Worm (Caenorhabditis elegans) whole organism, L1 larva: ENCODE results near the gene srx-125.
A peak's percentile ranks its signal among the peaks of the same experiment; 100 is the strongest.

Experiments used
- C16A3.4 ChIP-seq: fragments of 150-350 bp; optimal IDR thresholded peaks from 2 replicates; lab custom pipeline; 2014; ENCODE audit warnings: missing biosample characterization, missing genetic modification characterization
- F16B12.6 ChIP-seq: fragments of 150-350 bp; optimal IDR thresholded peaks from 2 replicates; lab custom pipeline; 2014; ENCODE audit warnings: missing biosample characterization, missing genetic modification characterization
- aly-2 ChIP-seq: fragments of 150-350 bp; optimal IDR thresholded peaks from 2 replicates; lab custom pipeline; 2014; ENCODE audit warnings: missing biosample characterization, missing genetic modification characterization
- ama-1 ChIP-seq: fragments of 150-350 bp; optimal IDR thresholded peaks from 2 replicates; lab custom pipeline; 2014
- blmp-1 ChIP-seq: fragments of 150-350 bp; optimal IDR thresholded peaks from 2 replicates; lab custom pipeline; 2014; ENCODE audit warnings: missing biosample characterization, missing genetic modification characterization
- ceh-63 ChIP-seq: fragments of 200-800 bp; sonication (Bioruptor generic); optimal IDR thresholded peaks from 2 replicates; lab custom pipeline; 2018; ENCODE audit warnings: mild to moderate bottlenecking, missing genetic modification characterization, missing compliant biosample characterization
- ceh-82 ChIP-seq, 3 experiments: fragments of 150-350 bp in 1 of 3; sonication (generic microtip) in 2 of 3; optimal IDR thresholded peaks; 2 replicates each; lab custom pipeline; 2014 to 2017; ENCODE audit warnings: missing biosample characterization in 3 of 3, missing genetic modification characterization in 3 of 3
- ceh-88 ChIP-seq: fragments of 200-800 bp; sonication (Bioruptor generic); IDR thresholded peaks from 2 replicates; pipeline ENCODE4 v1.3.6; 2022; ENCODE audit warnings: missing genetic modification characterization, missing compliant biosample characterization
- ces-1 ChIP-seq: fragments of 150-350 bp; optimal IDR thresholded peaks from 2 replicates; lab custom pipeline; 2014; ENCODE audit warnings: missing biosample characterization, missing genetic modification reagents, missing genetic modification characterization
- dpl-1 ChIP-seq, 3 experiments: fragments of 150-350 bp in 2 of 3; sonication (generic microtip) in 1 of 3; optimal IDR thresholded peaks; 2 replicates each; lab custom pipeline; 2014 to 2017; ENCODE audit warnings: missing biosample characterization in 3 of 3, missing genetic modification characterization in 3 of 3, missing genetic modification reagents in 3 of 3
- dsc-1 ChIP-seq: sonication (generic microtip); optimal IDR thresholded peaks from 2 replicates; lab custom pipeline; 2016; ENCODE audit warnings: mild to moderate bottlenecking, missing genetic modification characterization, missing compliant biosample characterization
- efl-3 ChIP-seq: fragments of 200-800 bp; sonication (Bioruptor generic); optimal IDR thresholded peaks from 2 replicates; lab custom pipeline; 2018; ENCODE audit warnings: mild to moderate bottlenecking, missing genetic modification characterization, missing compliant biosample characterization
- egl-13 ChIP-seq: sonication (generic microtip); optimal IDR thresholded peaks from 2 replicates; lab custom pipeline; 2016; ENCODE audit warnings: missing genotype, missing genetic modification reagents, missing genetic modification characterization, missing compliant biosample characterization
- elt-2 ChIP-seq: sonication (generic microtip); optimal IDR thresholded peaks from 2 replicates; lab custom pipeline; 2016; ENCODE audit warnings: missing genetic modification characterization, mild to moderate bottlenecking, inconsistent platforms, missing compliant biosample characterization, missing genetic modification reagents
- ets-5 ChIP-seq: fragments of 200-800 bp; sonication (Bioruptor generic); IDR thresholded peaks from 2 replicates; pipeline ENCODE4 v1.3.6; 2022; ENCODE audit warnings: missing genetic modification characterization, missing compliant biosample characterization
- fkh-10 ChIP-seq: sonication (generic microtip); optimal IDR thresholded peaks from 2 replicates; lab custom pipeline; 2017; ENCODE audit warnings: missing biosample characterization, missing genetic modification reagents, missing genetic modification characterization
- fkh-8 ChIP-seq: sonication (generic microtip); optimal IDR thresholded peaks from 2 replicates; lab custom pipeline; 2016; ENCODE audit warnings: mild to moderate bottlenecking, missing genetic modification characterization, missing compliant biosample characterization
- fos-1 ChIP-seq: fragments of 150-350 bp; optimal IDR thresholded peaks from 2 replicates; lab custom pipeline; 2014; ENCODE audit warnings: missing biosample characterization, missing genetic modification characterization
- grh-1 ChIP-seq: fragments of 200-800 bp; sonication (Bioruptor generic); IDR thresholded peaks from 2 replicates; pipeline ENCODE4 v1.3.6; 2022; ENCODE audit warnings: missing genetic modification reagents, missing genetic modification characterization, missing compliant biosample characterization
- hlh-17 ChIP-seq: fragments of 200-800 bp; sonication (Bioruptor generic); optimal IDR thresholded peaks from 2 replicates; lab custom pipeline; 2018; ENCODE audit warnings: missing genetic modification characterization, mild to moderate bottlenecking, missing compliant biosample characterization, moderate library complexity, borderline replicate concordance
- hlh-4 ChIP-seq: sonication (generic microtip); optimal IDR thresholded peaks from 2 replicates; lab custom pipeline; 2016; ENCODE audit warnings: mild to moderate bottlenecking, missing genetic modification characterization, missing compliant biosample characterization
- isw-1 ChIP-seq: fragments of 200-800 bp; sonication (Bioruptor generic); IDR thresholded peaks from 2 replicates; pipeline ENCODE4 v1.3.6; 2022; ENCODE audit warnings: missing genetic modification characterization, missing compliant biosample characterization
- jun-1 ChIP-seq: fragments of 150-350 bp; optimal IDR thresholded peaks from 2 replicates; lab custom pipeline; 2014; ENCODE audit warnings: missing biosample characterization, missing genetic modification reagents, missing genetic modification characterization
- lin-13 ChIP-seq: fragments of 150-350 bp; optimal IDR thresholded peaks from 2 replicates; lab custom pipeline; 2014; ENCODE audit warnings: missing biosample characterization, missing genetic modification reagents, missing genetic modification characterization
- lin-14 ChIP-seq: fragments of 200-800 bp; sonication (Bioruptor generic); optimal IDR thresholded peaks from 2 replicates; lab custom pipeline; 2018; ENCODE audit warnings: mild to moderate bottlenecking, missing genetic modification characterization, moderate library complexity, missing compliant biosample characterization
- lin-15B ChIP-seq: fragments of 150-350 bp; sonication (generic microtip); optimal IDR thresholded peaks from 3 replicates; lab custom pipeline; 2014; ENCODE audit warnings: missing biosample characterization, missing genetic modification characterization
- lin-35 ChIP-seq, 2 experiments: fragments of 150-350 bp; optimal IDR thresholded peaks; 2 replicates each; lab custom pipeline; 2014; ENCODE audit warnings: missing biosample characterization in 2 of 2, missing genetic modification characterization in 2 of 2, missing genetic modification reagents in 2 of 2
- mep-1 ChIP-seq: fragments of 150-350 bp; optimal IDR thresholded peaks from 2 replicates; lab custom pipeline; 2014; ENCODE audit warnings: missing biosample characterization, missing genetic modification characterization
- nhr-12 ChIP-seq: sonication (generic microtip); optimal IDR thresholded peaks from 2 replicates; lab custom pipeline; 2017; ENCODE audit warnings: missing biosample characterization, missing genetic modification characterization
- nhr-19 ChIP-seq: fragments of 200-800 bp; sonication (Bioruptor generic); conservative IDR thresholded peaks from 2 replicates; pipeline ENCODE4 v1.3.6; 2022; ENCODE audit warnings: missing genetic modification characterization, missing compliant biosample characterization
- nhr-20 ChIP-seq: sonication (generic microtip); optimal IDR thresholded peaks from 2 replicates; lab custom pipeline; 2016; ENCODE audit warnings: mild to moderate bottlenecking, missing genetic modification characterization, missing compliant biosample characterization
- nhr-237 ChIP-seq: fragments of 150-350 bp; optimal IDR thresholded peaks from 2 replicates; lab custom pipeline; 2014; ENCODE audit warnings: missing biosample characterization, missing genetic modification characterization
- nhr-28 ChIP-seq: fragments of 150-350 bp; optimal IDR thresholded peaks from 2 replicates; lab custom pipeline; 2014; ENCODE audit warnings: missing biosample characterization, missing genetic modification characterization
- nhr-47 ChIP-seq: sonication (generic microtip); optimal IDR thresholded peaks from 2 replicates; lab custom pipeline; 2016; ENCODE audit warnings: mild to moderate bottlenecking, missing genetic modification characterization, moderate library complexity, missing compliant biosample characterization
- nhr-76 ChIP-seq: sonication (generic microtip); optimal IDR thresholded peaks from 2 replicates; lab custom pipeline; 2017; ENCODE audit warnings: missing biosample characterization, missing genetic modification characterization
- nhr-77 ChIP-seq: fragments of 150-350 bp; optimal IDR thresholded peaks from 2 replicates; lab custom pipeline; 2014; ENCODE audit warnings: missing biosample characterization, missing genetic modification characterization
- nhr-90 ChIP-seq: sonication (generic microtip); optimal IDR thresholded peaks from 2 replicates; lab custom pipeline; 2016; ENCODE audit warnings: mild to moderate bottlenecking, missing genetic modification characterization, missing compliant biosample characterization; ENCODE audit not compliant: poor library complexity
- pag-3 ChIP-seq: sonication (generic microtip); optimal IDR thresholded peaks from 2 replicates; lab custom pipeline; 2017; ENCODE audit warnings: missing genetic modification characterization, mild to moderate bottlenecking, missing compliant biosample characterization, antibody characterized with exemption, borderline replicate concordance; ENCODE audit not compliant: insufficient read depth
- pax-3 ChIP-seq: fragments of 200-800 bp; sonication (Bioruptor generic); optimal IDR thresholded peaks from 2 replicates; lab custom pipeline; 2018; ENCODE audit warnings: mild to moderate bottlenecking, missing genetic modification characterization, moderate library complexity, missing compliant biosample characterization
- snpc-4 ChIP-seq: fragments of 150-350 bp; optimal IDR thresholded peaks from 2 replicates; lab custom pipeline; 2014; ENCODE audit warnings: missing biosample characterization, missing genetic modification characterization
- snu-23 ChIP-seq: sonication (generic microtip); optimal IDR thresholded peaks from 2 replicates; lab custom pipeline; 2016; ENCODE audit warnings: missing genetic modification characterization, missing compliant biosample characterization
- sox-4 ChIP-seq: sonication (generic microtip); optimal IDR thresholded peaks from 2 replicates; lab custom pipeline; 2016; ENCODE audit warnings: missing genetic modification characterization, missing compliant biosample characterization
- swsn-7 ChIP-seq: sonication (generic microtip); optimal IDR thresholded peaks from 2 replicates; lab custom pipeline; 2016; ENCODE audit warnings: missing genetic modification characterization, missing compliant biosample characterization
- tbx-2 ChIP-seq: sonication (generic microtip); optimal IDR thresholded peaks from 2 replicates; lab custom pipeline; 2016; ENCODE audit warnings: missing genetic modification characterization, missing compliant biosample characterization
- unc-130 ChIP-seq: fragments of 150-350 bp; optimal IDR thresholded peaks from 2 replicates; lab custom pipeline; 2017; ENCODE audit warnings: missing biosample characterization, missing genetic modification characterization, inconsistent platforms
- unc-30 ChIP-seq: sonication (generic microtip); optimal IDR thresholded peaks from 2 replicates; lab custom pipeline; 2017; ENCODE audit warnings: missing biosample characterization, missing genetic modification characterization
- unc-62 ChIP-seq: fragments of 150-350 bp; optimal IDR thresholded peaks from 2 replicates; lab custom pipeline; 2014; ENCODE audit warnings: missing biosample characterization, missing genetic modification reagents, missing genetic modification characterization
- unc-86 ChIP-seq: sonication (generic microtip); optimal IDR thresholded peaks from 2 replicates; lab custom pipeline; 2016; ENCODE audit warnings: missing genetic modification characterization, missing compliant biosample characterization
- xbp-1 ChIP-seq: sonication (generic microtip); optimal IDR thresholded peaks from 2 replicates; lab custom pipeline; 2016; ENCODE audit warnings: missing genetic modification characterization, missing compliant biosample characterization
- zag-1 ChIP-seq: fragments of 150-350 bp; optimal IDR thresholded peaks from 2 replicates; lab custom pipeline; 2014; ENCODE audit warnings: missing biosample characterization, missing genetic modification characterization
- zip-4 ChIP-seq: fragments of 200-800 bp; sonication (Bioruptor generic); optimal IDR thresholded peaks from 2 replicates; lab custom pipeline; 2018; ENCODE audit warnings: mild to moderate bottlenecking, missing genetic modification characterization, moderate library complexity, missing compliant biosample characterization
- ztf-11 ChIP-seq, 2 experiments: sonication (generic microtip); optimal IDR thresholded peaks; 2 replicates each; lab custom pipeline; 2016 to 2017; ENCODE audit warnings: missing genetic modification characterization in 2 of 2, missing biosample characterization in 1 of 2, missing compliant biosample characterization in 1 of 2

The srx-125 gene

DNA sequence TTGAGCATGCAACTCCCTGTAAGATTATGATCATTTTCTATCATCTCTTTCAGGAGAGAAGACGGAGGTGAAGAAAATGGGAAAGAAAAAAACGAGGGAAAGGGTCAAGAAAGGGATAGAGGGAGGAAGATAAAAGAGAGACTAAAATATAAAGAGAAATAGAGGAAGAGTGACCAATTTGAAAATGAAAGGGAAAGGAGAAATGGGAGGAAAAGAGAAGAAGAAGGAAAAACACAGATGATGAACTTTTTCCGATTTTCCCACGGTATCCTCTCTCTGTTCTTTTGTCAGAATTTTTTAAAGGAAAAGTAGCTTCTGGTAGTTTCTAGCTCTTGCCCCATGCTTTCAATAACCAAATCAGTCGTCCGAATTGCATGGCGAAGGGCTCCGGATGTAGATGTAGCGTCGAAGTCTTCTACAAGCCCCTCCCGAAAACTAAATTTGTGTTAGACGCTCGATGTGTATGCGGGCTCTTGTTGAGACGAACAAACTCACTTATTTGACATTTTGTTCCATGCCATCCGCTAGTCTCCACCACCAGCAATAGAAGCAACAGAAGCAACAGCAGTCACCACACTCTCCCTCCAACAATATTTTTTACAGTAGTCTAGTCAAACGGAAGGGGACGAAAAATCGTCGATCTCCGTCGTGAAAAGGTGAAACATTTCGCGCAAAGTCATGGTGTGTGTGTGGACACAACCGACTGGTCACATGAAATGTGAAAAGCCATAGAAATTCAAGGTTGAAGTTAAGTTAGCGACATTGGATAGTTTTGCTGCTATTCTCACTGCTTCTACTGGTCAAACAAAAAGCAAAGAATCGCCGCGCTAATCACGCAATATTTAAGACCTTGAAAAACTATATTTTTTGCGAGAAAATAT, 24.5 kb downstream of the srx-125 start, which contains the start of gene somi-1 (continued):
- TF ChIP-seq nhr-237 (tag; lab: Kevin White, UChicago), result no peak
- TF ChIP-seq ces-1 (GFP tag; lab: Kevin White, UChicago), result peak; percentile 44
- TF ChIP-seq snpc-4 (tag; lab: Kevin White, UChicago), result no peak
- TF ChIP-seq lin-14 (GFP tag; lab: Kevin White, UChicago), result peak; percentile 53
- no peak for TF ChIP-seq ama-1
- TF ChIP-seq lin-13 (GFP tag; lab: Kevin White, UChicago), result no peak
- TF ChIP-seq unc-130 (tag; lab: Kevin White, UChicago), result no peak
- TF ChIP-seq jun-1 (tag; lab: Kevin White, UChicago), result no peak
- TF ChIP-seq ztf-11 (tag; optimal IDR thresholded peaks at IDR 0.05; lab: Kevin White, UChicago), result no peak
- no peak for TF ChIP-seq nhr-76 (tag; lab: Kevin White, UChicago)
- no peak for TF ChIP-seq efl-3 (GFP tag; lab: Kevin White, UChicago)
- TF ChIP-seq pag-3 (tag; lab: Kevin White, UChicago), result no peak
- no peak for TF ChIP-seq unc-86 (tag; lab: Kevin White, UChicago)
- no peak for TF ChIP-seq dpl-1 (GFP tag; optimal IDR thresholded peaks at IDR 0.05; lab: Kevin White, UChicago)
- no peak for TF ChIP-seq egl-13 (tag; lab: Kevin White, UChicago)
- TF ChIP-seq elt-2 (tag; lab: Kevin White, UChicago), result no peak
- TF ChIP-seq nhr-28 (tag; lab: Kevin White, UChicago), result no peak
- peak; percentile 92 for TF ChIP-seq fkh-10 (GFP tag; lab: Kevin White, UChicago)
- no peak for TF ChIP-seq unc-62 (GFP tag; lab: Kevin White, UChicago)
- no peak for TF ChIP-seq aly-2 (tag; lab: Kevin White, UChicago)
- TF ChIP-seq C16A3.4 (tag; lab: Kevin White, UChicago), result no peak
- no peak for TF ChIP-seq nhr-90 (tag; lab: Kevin White, UChicago)
- peak in 1 of 2 experiments; percentile 1 for TF ChIP-seq lin-35 (GFP tag; optimal IDR thresholded peaks at IDR 0.05; lab: Kevin White, UChicago)
- TF ChIP-seq swsn-7, result no peak
- TF ChIP-seq fos-1 (tag; lab: Kevin White, UChicago), result no peak
- TF ChIP-seq hlh-4 (tag; lab: Kevin White, UChicago), result no peak
- 0 out of 2 replicates have a peak, but pooled peaks have one; percentile 2 for TF ChIP-seq nhr-19 (GFP tag; lab: Robert Waterston, UW)
- no peak for TF ChIP-seq nhr-77
- no peak for TF ChIP-seq sox-4 (tag; lab: Kevin White, UChicago)
- no peak for TF ChIP-seq lin-15B (tag; lab: Kevin White, UChicago)
- TF ChIP-seq fkh-8 (tag; lab: Kevin White, UChicago), result no peak
- no peak for TF ChIP-seq ets-5
- TF ChIP-seq pax-3 (tag; lab: Kevin White, UChicago), result no peak
- peak; percentile 94 for TF ChIP-seq blmp-1
- no peak for TF ChIP-seq isw-1 (GFP tag; lab: Robert Waterston, UW)
- TF ChIP-seq snu-23, result peak; percentile 11
- TF ChIP-seq grh-1 (GFP tag; lab: Robert Waterston, UW), result peak; percentile 42; the same call in 1 of the 2 replicates
- no peak for TF ChIP-seq unc-30 (tag; lab: Kevin White, UChicago)
- TF ChIP-seq xbp-1 (tag; lab: Kevin White, UChicago), result no peak
- TF ChIP-seq mep-1 (tag; lab: Kevin White, UChicago), result peak; percentile 40
- TF ChIP-seq ceh-82 (tag; optimal IDR thresholded peaks at IDR 0.05; lab: Kevin White, UChicago), result no peak
- TF ChIP-seq dsc-1 (tag; lab: Kevin White, UChicago), result no peak
- TF ChIP-seq nhr-20 (tag; lab: Kevin White, UChicago), result peak; percentile 45
- TF ChIP-seq ceh-63 (GFP tag; lab: Kevin White, UChicago), result no peak
- TF ChIP-seq nhr-47, result no peak
- no peak for TF ChIP-seq F16B12.6
- TF ChIP-seq hlh-17 (GFP tag; lab: Kevin White, UChicago), result no peak
- no peak for TF ChIP-seq zip-4 (GFP tag; lab: Kevin White, UChicago)
- TF ChIP-seq nhr-12 (tag; lab: Kevin White, UChicago), result no peak
- TF ChIP-seq ceh-88 (GFP tag; lab: Robert Waterston, UW), result no peak; the same call in 1 of the 2 replicates
- TF ChIP-seq zag-1 (tag; lab: Kevin White, UChicago), result no peak
- no peak for TF ChIP-seq tbx-2
